Fruit fly (Drosophila melanogaster) ovary, adult (tissue): ENCODE measurements around the gene CG13928.

Source experiments
- CG17801 ChIP-seq: fragments of 200-800 bp; optimal IDR thresholded peaks from 2 replicates; lab custom pipeline; 2019; ENCODE audit warnings: missing biosample characterization, mild to moderate bottlenecking, missing genetic modification characterization, moderate library complexity; ENCODE audit not compliant: partially characterized antibody

CG13928 gene

dm6 chr3L:1649363-1649762, 21.2 kb upstream of the CG13928 start:
- TF ChIP-seq CG17801: no peak

dm6 chr3L:1648690-1649355, 20.6 kb upstream of the CG13928 start, which contains the start of gene CG13920:
CG13920 (plus strand) TSS chr3L:1648944.
- TF ChIP-seq CG17801: no peak

- TF ChIP-seq CG17801: no peak
Measured at dm6 chr3L:1647276-1647919, 19.2 kb upstream of the CG13928 start, which contains the start of the genes CG17249 and Bro. CG17249 (minus strand) TSS chr3L:1647464. Bro (plus strand) TSS chr3L:1647869.

dm6 chr3L:1644920-1645567, 16.9 kb upstream of the CG13928 start, which contains the start of the genes alphaCOP and CG13919:
alphaCOP (minus strand) TSS chr3L:1645199.
CG13919 (plus strand) TSS chr3L:1645467.
- peak; percentile 97 for TF ChIP-seq CG17801

dm6 chr3L:1639185-1639812, 11.1 kb upstream of the CG13928 start, which contains the start of the genes Mettl2 and Bgb:
Mettl2 (minus strand) TSS chr3L:1639235.
Bgb (plus strand) TSS chr3L:1639711.
- TF ChIP-seq CG17801: peak; percentile 77

dm6 chr3L:1637652-1638051, 9.5 kb upstream of the CG13928 start, which contains the start of gene nSyb:
nSyb (minus strand) TSS chr3L:1637752.
- TF ChIP-seq CG17801: no peak

- no peak for TF ChIP-seq CG17801
Measured at dm6 chr3L:1636886-1637285, 8.7 kb upstream of the CG13928 start.

- TF ChIP-seq CG17801: no peak
Measured at dm6 chr3L:1629064-1629777, 1.0 kb upstream of the CG13928 start, which contains the start of gene GC. GC (minus strand) TSS chr3L:1629301.

- TF ChIP-seq CG17801: no peak
Measured at dm6 chr3L:1626924-1627323, 1.3 kb downstream of the CG13928 start.

- peak; percentile 39 for TF ChIP-seq CG17801
Measured at dm6 chr3L:1618116-1618727, 10.0 kb downstream of the CG13928 start, which contains the start of the genes CG13926, ABCB7 and CG33230. CG13926 (minus strand) TSS chr3L:1618158. ABCB7 (plus strand) TSS chr3L:1618414. CG33230 (plus strand) TSS chr3L:1618414.

dm6 chr3L:1615701-1616100, 12.5 kb downstream of the CG13928 start, which contains the start of gene CG12105:
CG12105 (minus strand) TSS chr3L:1615801.
- TF ChIP-seq CG17801: no peak

- no peak for TF ChIP-seq CG17801
Measured at dm6 chr3L:1614465-1615084, 13.6 kb downstream of the CG13928 start.

- TF ChIP-seq CG17801: no peak
Measured at dm6 chr3L:1609611-1610010, 18.6 kb downstream of the CG13928 start.

dm6 chr3L:1602833-1603128, 25.4 kb downstream of the CG13928 start, which contains the start of the genes CG18170 and CG33791:
CG18170 (plus strand) TSS chr3L:1602954.
CG33791 (plus strand) TSS chr3L:1602954.
- TF ChIP-seq CG17801: no peak
